Fruit fly (Drosophila melanogaster): Measurements from ENCODE around the gene CG32591.

Gene CG32591

DNA sequence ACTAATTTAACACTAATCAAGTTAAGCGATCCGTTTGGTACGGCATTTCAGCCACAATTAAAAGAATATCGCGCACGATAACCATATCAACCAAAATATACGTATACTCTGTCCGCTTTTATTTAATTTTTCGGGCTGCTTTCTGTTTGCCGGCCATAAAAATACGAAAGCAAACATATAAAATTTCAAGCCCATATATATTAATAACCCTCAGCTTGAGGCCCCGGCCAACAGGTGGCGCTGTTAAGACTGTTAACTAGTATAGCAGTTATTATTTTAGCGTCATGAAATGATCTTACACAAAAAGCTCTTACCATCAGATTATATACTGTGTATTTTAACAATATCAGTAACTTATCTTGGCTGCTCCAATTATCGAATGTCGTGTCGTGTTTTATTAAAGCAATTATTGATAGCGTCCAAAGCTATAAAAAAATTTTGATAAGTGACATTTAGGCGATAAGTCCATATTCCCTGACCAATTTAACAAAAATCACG lies 9.9 kb downstream of the CG32591 start, which contains the start of gene Eo:
Eo (minus strand) TSS at position 51 of the 498 bp plus-strand sequence.
- no peak for TF ChIP-seq lola (GFP tag; optimal IDR thresholded peaks at IDR 0.05)
- no peak for TF ChIP-seq Myc (optimal IDR thresholded peaks at IDR 0.05)
- TF ChIP-seq usp (GFP tag; optimal IDR thresholded peaks at IDR 0.05): no peak
- TF ChIP-seq rgr (GFP tag; optimal IDR thresholded peaks at IDR 0.05): peak; percentile 11
- no peak for TF ChIP-seq Abd-B (GFP tag; optimal IDR thresholded peaks at IDR 0.05)
- peak; percentile 71 for TF ChIP-seq CrebA (GFP tag; optimal IDR thresholded peaks at IDR 0.05; ENCODE audit: borderline replicate concordance)
- TF ChIP-seq Sp1 (GFP tag; optimal IDR thresholded peaks at IDR 0.05): peak; percentile 55
- TF ChIP-seq br (GFP tag; optimal IDR thresholded peaks at IDR 0.05): no peak
- TF ChIP-seq h (GFP tag; optimal IDR thresholded peaks at IDR 0.05): peak; percentile 11
- TF ChIP-seq CG9705 (GFP tag; optimal IDR thresholded peaks at IDR 0.05): no peak
- TF ChIP-seq GATAd (GFP tag; optimal IDR thresholded peaks at IDR 0.05): no peak

DNA sequence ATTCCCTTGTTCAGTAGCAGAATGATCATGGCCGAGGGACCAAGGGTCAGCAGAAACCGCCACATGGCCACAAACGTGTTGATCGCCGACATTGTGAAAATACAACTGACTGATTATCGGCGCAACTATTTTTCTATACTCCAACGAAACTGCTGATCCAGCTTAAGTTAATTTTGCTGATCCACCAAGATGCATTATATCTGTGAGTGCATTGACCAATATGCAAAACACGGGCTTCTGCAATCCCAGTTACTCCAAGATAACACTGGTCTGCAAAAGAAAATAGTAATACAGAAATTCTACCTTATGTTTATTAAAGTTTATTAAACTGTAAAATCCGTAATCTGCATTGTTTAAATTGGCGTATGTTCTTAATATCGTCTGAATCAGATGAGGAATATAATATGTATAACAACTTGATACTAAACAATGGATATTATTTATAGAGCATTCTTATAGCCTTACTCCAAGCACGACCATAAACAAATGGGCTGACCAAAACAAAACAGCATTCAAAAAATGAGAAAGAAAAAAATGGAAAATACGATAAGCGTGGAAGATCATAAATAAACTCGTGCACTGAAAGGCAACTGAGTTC lies 14.9 kb downstream of the CG32591 start, which contains the start of gene CG12398:
CG12398 (minus strand) TSS at position 107 of the 598 bp plus-strand sequence.
- TF ChIP-seq pan (optimal IDR thresholded peaks at IDR 0.05): no peak

DNA sequence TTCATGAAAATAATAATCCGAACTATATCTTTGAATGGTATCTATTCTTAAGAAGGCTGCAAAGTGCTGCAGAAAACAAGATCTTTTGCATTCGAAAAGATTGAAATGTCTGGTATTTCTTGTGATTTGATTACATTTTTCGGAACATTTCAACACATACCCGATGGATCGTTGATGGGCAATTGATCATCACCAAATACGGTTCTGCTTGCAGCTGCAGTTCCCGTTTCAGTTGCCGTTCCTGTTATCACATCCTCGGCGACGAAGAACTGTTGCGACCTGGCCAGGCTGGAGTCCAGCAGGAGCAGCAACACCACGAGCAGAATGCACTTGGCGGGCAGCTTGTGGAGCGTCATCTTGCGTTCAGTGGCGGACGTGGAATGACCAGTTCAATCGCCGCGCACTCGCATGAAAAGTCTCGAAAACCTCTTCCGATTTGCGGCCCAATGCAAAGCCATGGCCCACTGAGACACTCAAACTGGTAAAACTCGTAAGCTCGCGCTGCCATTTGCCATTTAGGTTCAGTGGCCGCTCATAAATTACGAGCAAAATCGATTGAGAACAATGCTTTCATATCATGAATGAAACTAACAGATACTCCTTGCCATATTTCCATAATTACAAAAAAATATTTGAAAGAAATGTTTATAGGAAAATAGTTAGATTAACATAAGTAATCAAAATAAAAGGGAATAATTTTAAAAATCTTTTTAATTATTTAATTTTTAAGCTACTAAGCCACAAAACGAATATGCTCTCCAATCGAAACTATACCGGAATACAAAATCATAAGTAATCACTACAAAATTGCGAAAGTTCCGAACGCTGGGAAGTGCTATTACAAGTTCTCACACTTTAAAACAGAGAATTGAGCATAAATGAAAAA lies 18.0 kb downstream of the CG32591 start, which contains the start of gene CG14406:
CG14406 (minus strand) TSS at position 382 of the 886 bp plus-strand sequence.
- peak; percentile 37 for TF ChIP-seq HLH106 (tag; optimal IDR thresholded peaks at IDR 0.05)
- peak; percentile 25 for TF ChIP-seq h (GFP tag; optimal IDR thresholded peaks at IDR 0.05)
- no peak for TF ChIP-seq brk (GFP tag; optimal IDR thresholded peaks at IDR 0.05)

DNA sequence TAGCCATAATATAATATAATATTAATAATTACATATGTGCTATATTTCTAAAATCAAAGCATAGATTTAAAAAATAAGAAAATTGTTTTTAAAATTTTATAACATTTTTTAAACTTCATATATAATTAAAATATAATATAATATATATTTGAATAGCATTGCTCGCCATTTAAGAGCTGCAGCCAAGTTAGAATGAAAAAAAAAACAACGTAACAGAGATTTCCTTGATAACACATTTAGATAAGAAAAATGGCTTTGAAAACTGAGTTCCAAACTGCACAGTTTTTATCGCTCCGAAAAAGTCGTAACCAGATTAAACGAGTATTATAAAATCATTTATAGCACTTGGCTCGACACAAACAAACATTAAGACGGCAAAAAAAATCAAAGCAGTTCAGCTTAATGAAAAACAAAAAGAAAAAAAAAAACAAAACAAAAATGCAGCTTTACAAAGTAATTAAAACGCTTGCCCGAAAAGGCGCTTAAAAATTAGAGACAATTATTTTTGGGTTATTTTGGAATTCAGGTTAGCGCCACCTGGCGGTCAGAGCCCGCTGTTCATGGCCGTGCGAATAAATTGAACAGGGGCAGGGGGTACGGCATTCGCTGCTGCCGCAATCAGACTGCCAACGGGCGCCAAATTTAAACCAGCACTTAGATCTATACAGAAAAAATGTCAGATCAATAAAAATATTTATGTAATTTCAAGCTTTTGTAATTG lies 18.9 kb downstream of the CG32591 start, which contains the start of gene fiz:
fiz (minus strand) TSS at position 51 of the 721 bp plus-strand sequence.
- TF ChIP-seq Sp1 (GFP tag; optimal IDR thresholded peaks at IDR 0.05) (no peak), rgr (GFP tag; optimal IDR thresholded peaks at IDR 0.05) (no peak), lola (GFP tag; optimal IDR thresholded peaks at IDR 0.05) (no peak), fru (GFP tag; optimal IDR thresholded peaks at IDR 0.05) (no peak), Hnf4 (GFP tag; optimal IDR thresholded peaks at IDR 0.05) (no peak), woc (GFP tag; optimal IDR thresholded peaks at IDR 0.05) (no peak), GATAd (GFP tag; optimal IDR thresholded peaks at IDR 0.05) (no peak), Jra (GFP tag; optimal IDR thresholded peaks at IDR 0.05) (no peak), usp (GFP tag; optimal IDR thresholded peaks at IDR 0.05) (no peak), Hr78 (GFP tag; optimal IDR thresholded peaks at IDR 0.05) (no peak), br (GFP tag; optimal IDR thresholded peaks at IDR 0.05) (no peak), dmrt93B (GFP tag; optimal IDR thresholded peaks at IDR 0.05) (no peak), Mio (GFP tag; optimal IDR thresholded peaks at IDR 0.05) (no peak), Hr83 (GFP tag; optimal IDR thresholded peaks at IDR 0.05; ENCODE audit: poor library complexity, severe bottlenecking) (no peak), h (GFP tag; optimal IDR thresholded peaks at IDR 0.05) (no peak), Dif (GFP tag; optimal IDR thresholded peaks at IDR 0.05; ENCODE audit: partially characterized antibody) (no peak), Dfd (GFP tag; optimal IDR thresholded peaks at IDR 0.05) (no peak), jim (GFP tag; optimal IDR thresholded peaks at IDR 0.05) (no peak), brk (GFP tag; optimal IDR thresholded peaks at IDR 0.05) (no peak), Rel (GFP tag; optimal IDR thresholded peaks at IDR 0.05) (no peak), Rel (tag; optimal IDR thresholded peaks at IDR 0.05) (no peak)

DNA sequence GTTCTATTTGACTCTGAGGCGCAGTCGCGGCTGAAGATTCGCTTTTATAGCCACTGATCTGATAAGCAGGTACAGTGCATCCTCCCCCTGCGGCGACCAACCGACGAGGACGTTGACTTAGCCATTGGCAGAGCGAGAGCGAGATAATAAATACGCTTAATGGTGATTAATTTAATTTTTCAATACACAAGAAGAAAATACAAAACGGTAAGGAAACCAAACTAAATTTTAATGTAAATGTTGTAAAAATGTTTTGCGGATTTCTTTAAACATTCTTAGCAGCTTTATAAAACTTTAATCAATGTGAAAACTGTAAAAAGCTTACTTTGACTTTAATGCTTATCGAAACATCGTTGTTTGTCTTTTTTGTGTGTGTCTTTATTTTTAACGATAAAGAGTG lies 19.7 kb downstream of the CG32591 start:
- TF ChIP-seq br (GFP tag; optimal IDR thresholded peaks at IDR 0.05) (no peak), Abd-B (GFP tag; optimal IDR thresholded peaks at IDR 0.05) (no peak), Mio (GFP tag; optimal IDR thresholded peaks at IDR 0.05) (no peak), brk (GFP tag; optimal IDR thresholded peaks at IDR 0.05) (no peak), ey (GFP tag; optimal IDR thresholded peaks at IDR 0.05) (no peak), CG32264 (GFP tag; optimal IDR thresholded peaks at IDR 0.05) (no peak), HLH106 (tag; optimal IDR thresholded peaks at IDR 0.05) (peak; percentile 25), dmrt93B (GFP tag; optimal IDR thresholded peaks at IDR 0.05) (no peak), Hr78 (GFP tag; optimal IDR thresholded peaks at IDR 0.05) (no peak), fru (GFP tag; optimal IDR thresholded peaks at IDR 0.05) (peak; percentile 10), usp (GFP tag; optimal IDR thresholded peaks at IDR 0.05) (no peak), Rel (GFP tag; optimal IDR thresholded peaks at IDR 0.05) (no peak), Rel (tag; optimal IDR thresholded peaks at IDR 0.05) (no peak), sv (GFP tag; optimal IDR thresholded peaks at IDR 0.05) (no peak), sage (GFP tag; optimal IDR thresholded peaks at IDR 0.05) (no peak), foxo (GFP tag; optimal IDR thresholded peaks at IDR 0.05) (peak in 1 of 2 experiments; percentile 3), h (GFP tag; optimal IDR thresholded peaks at IDR 0.05) (peak; percentile 11), dsf (GFP tag; optimal IDR thresholded peaks at IDR 0.05; ENCODE audit: borderline replicate concordance) (no peak), Hnf4 (GFP tag; optimal IDR thresholded peaks at IDR 0.05) (peak; percentile 10), rgr (GFP tag; optimal IDR thresholded peaks at IDR 0.05) (peak; percentile 24), Dif (GFP tag; optimal IDR thresholded peaks at IDR 0.05; ENCODE audit: partially characterized antibody) (no peak)

Measured in whole organism, wandering third instar larva.